Fruit fly (Drosophila melanogaster): ENCODE measurements around the gene CG45080.

DNA sequence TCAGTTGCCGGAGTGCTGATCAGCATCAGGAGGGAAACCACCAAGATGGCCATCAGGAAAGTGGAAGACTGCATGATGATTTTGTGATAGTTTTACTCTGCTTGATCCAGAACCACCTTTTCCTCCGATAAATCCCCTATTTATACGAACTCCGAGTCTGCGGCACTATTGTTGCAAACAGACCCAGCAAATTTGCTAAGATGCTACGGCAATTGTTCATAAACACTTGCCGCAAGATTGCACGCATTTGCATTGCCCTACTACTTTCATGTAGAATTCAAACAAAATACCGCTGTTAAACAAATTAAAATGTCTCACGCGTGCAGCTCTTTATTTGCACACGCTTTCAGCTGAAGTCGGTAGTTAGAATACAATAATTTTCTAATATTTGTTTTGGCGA is at the start of gene CG45080:
- no peak for TF ChIP-seq pan (optimal IDR thresholded peaks at IDR 0.05)
- no peak for TF ChIP-seq Dll (optimal IDR thresholded peaks at IDR 0.05)
- no peak for TF ChIP-seq usp (GFP tag; optimal IDR thresholded peaks at IDR 0.05)
- no peak for TF ChIP-seq psq (optimal IDR thresholded peaks at IDR 0.05)
- no peak for TF ChIP-seq EcR (GFP tag; optimal IDR thresholded peaks at IDR 0.05)
- no peak for TF ChIP-seq CG8478 (optimal IDR thresholded peaks at IDR 0.05)
